Fruit fly (Drosophila melanogaster) S2 (cell line): Measurements from ENCODE around the gene CG32983.

Source experiments
- CG8478 ChIP-seq: fragments of >200 bp; optimal IDR thresholded peaks from 2 replicates; lab custom pipeline; 2018
- CTCF ChIP-seq, 2 experiments: fragments of >200 bp; optimal IDR thresholded peaks; 2 replicates each; lab custom pipeline; 2018

dm6 chr2L:8863511-8863910, 2.1 kb upstream of the CG32983 start, which contains the start of gene CG32987:
- TF ChIP-seq CG8478 (lab: Kevin White, UChicago): no peak
- no peak for TF ChIP-seq CTCF (optimal IDR thresholded peaks at IDR 0.05; lab: Kevin White, UChicago)
